Worm (Caenorhabditis elegans): ENCODE results near the gene fbxa-209.

fbxa-209 gene

ce11 chrV:15383739-15384138 is 43.1 kb downstream of the fbxa-209 start, which contains the start of gene str-88:
Gene str-88, minus strand, starts transcription at chrV:15383839.
- TF ChIP-seq hmg-4 (GFP tag; optimal IDR thresholded peaks at IDR 0.05) (no peak), sea-1 (GFP tag; conservative IDR thresholded peaks at IDR 0.05) (no peak), tbx-37 (GFP tag; conservative IDR thresholded peaks at IDR 0.05) (no peak), pes-1 (GFP tag; IDR thresholded peaks at IDR 0.05) (no peak), tra-4 (tag; optimal IDR thresholded peaks at IDR 0.05) (no peak), hmbx-1 (tag; optimal IDR thresholded peaks at IDR 0.05) (no peak), scrt-1 (GFP tag; IDR thresholded peaks at IDR 0.05) (no peak), ceh-13 (GFP tag; optimal IDR thresholded peaks at IDR 0.05) (no peak), F13C5.2 (tag; optimal IDR thresholded peaks at IDR 0.05) (no peak), tbx-11 (GFP tag; IDR thresholded peaks at IDR 0.05) (no peak), flt-1 (GFP tag; IDR thresholded peaks at IDR 0.05) (no peak), hnd-1 (tag; optimal IDR thresholded peaks at IDR 0.05) (no peak), B0310.2 (tag; optimal IDR thresholded peaks at IDR 0.05) (no peak), aly-1 (tag; optimal IDR thresholded peaks at IDR 0.05) (no peak), ceh-36 (tag; optimal IDR thresholded peaks at IDR 0.05) (no peak), ama-1 (optimal IDR thresholded peaks at IDR 0.05) (no peak), ets-7 (tag; optimal IDR thresholded peaks at IDR 0.05) (no peak)

ce11 chrV:15380857-15381256 is 46.0 kb downstream of the fbxa-209 start, which contains the start of gene dhs-23:
Gene dhs-23, plus strand, starts transcription at chrV:15381219.
- TF ChIP-seq aly-1 (tag; optimal IDR thresholded peaks at IDR 0.05) (no peak), hmbx-1 (tag; optimal IDR thresholded peaks at IDR 0.05) (no peak), ets-7 (tag; optimal IDR thresholded peaks at IDR 0.05) (no peak), B0310.2 (tag; optimal IDR thresholded peaks at IDR 0.05) (no peak), ceh-36 (tag; optimal IDR thresholded peaks at IDR 0.05) (no peak), tbx-37 (GFP tag; conservative IDR thresholded peaks at IDR 0.05) (no peak), flt-1 (GFP tag; IDR thresholded peaks at IDR 0.05) (no peak), F13C5.2 (tag; optimal IDR thresholded peaks at IDR 0.05) (no peak)

ce11 chrV:15379817-15380216 is 47.0 kb downstream of the fbxa-209 start, which contains the start of gene srh-251:
Gene srh-251, minus strand, starts transcription at chrV:15379917.
- TF ChIP-seq tra-4 (tag; optimal IDR thresholded peaks at IDR 0.05) (no peak), F13C5.2 (tag; optimal IDR thresholded peaks at IDR 0.05) (no peak), hmg-4 (GFP tag; optimal IDR thresholded peaks at IDR 0.05) (no peak), ama-1 (optimal IDR thresholded peaks at IDR 0.05) (no peak), aly-1 (tag; optimal IDR thresholded peaks at IDR 0.05) (no peak), flt-1 (GFP tag; IDR thresholded peaks at IDR 0.05) (no peak), tbx-37 (GFP tag; conservative IDR thresholded peaks at IDR 0.05) (no peak), B0310.2 (tag; optimal IDR thresholded peaks at IDR 0.05) (no peak), hnd-1 (tag; optimal IDR thresholded peaks at IDR 0.05) (no peak), pes-1 (GFP tag; IDR thresholded peaks at IDR 0.05) (no peak), hmbx-1 (tag; optimal IDR thresholded peaks at IDR 0.05) (no peak), scrt-1 (GFP tag; IDR thresholded peaks at IDR 0.05) (no peak), ceh-13 (GFP tag; optimal IDR thresholded peaks at IDR 0.05) (no peak), ets-7 (tag; optimal IDR thresholded peaks at IDR 0.05) (no peak), ceh-36 (tag; optimal IDR thresholded peaks at IDR 0.05) (no peak)

ce11 chrV:15377903-15378302 is 48.9 kb downstream of the fbxa-209 start, which contains the start of gene srh-122:
Gene srh-122, minus strand, starts transcription at chrV:15378003.
- no peak for TF ChIP-seq hmbx-1 (tag; optimal IDR thresholded peaks at IDR 0.05)
- no peak for TF ChIP-seq sea-1 (GFP tag; conservative IDR thresholded peaks at IDR 0.05)
- TF ChIP-seq hnd-1 (tag; optimal IDR thresholded peaks at IDR 0.05): no peak
- TF ChIP-seq aly-1 (tag; optimal IDR thresholded peaks at IDR 0.05): no peak
- no peak for TF ChIP-seq ceh-13 (GFP tag; optimal IDR thresholded peaks at IDR 0.05)
- no peak for TF ChIP-seq tbx-11 (GFP tag; IDR thresholded peaks at IDR 0.05)
- TF ChIP-seq pes-1 (GFP tag; IDR thresholded peaks at IDR 0.05): no peak

ce11 chrV:15376223-15376622 is 50.6 kb downstream of the fbxa-209 start, which contains the start of gene srh-52:
Gene srh-52, minus strand, starts transcription at chrV:15376323.
- TF ChIP-seq tbx-37 (GFP tag; conservative IDR thresholded peaks at IDR 0.05) (no peak), tra-4 (tag; optimal IDR thresholded peaks at IDR 0.05) (no peak), hnd-1 (tag; optimal IDR thresholded peaks at IDR 0.05) (no peak), aly-1 (tag; optimal IDR thresholded peaks at IDR 0.05) (no peak), tbx-11 (GFP tag; IDR thresholded peaks at IDR 0.05) (no peak), B0310.2 (tag; optimal IDR thresholded peaks at IDR 0.05) (no peak)

Measured in whole organism, early embryonic.